Worm (Caenorhabditis elegans): ENCODE results near the gene F35F10.5.

DNA sequence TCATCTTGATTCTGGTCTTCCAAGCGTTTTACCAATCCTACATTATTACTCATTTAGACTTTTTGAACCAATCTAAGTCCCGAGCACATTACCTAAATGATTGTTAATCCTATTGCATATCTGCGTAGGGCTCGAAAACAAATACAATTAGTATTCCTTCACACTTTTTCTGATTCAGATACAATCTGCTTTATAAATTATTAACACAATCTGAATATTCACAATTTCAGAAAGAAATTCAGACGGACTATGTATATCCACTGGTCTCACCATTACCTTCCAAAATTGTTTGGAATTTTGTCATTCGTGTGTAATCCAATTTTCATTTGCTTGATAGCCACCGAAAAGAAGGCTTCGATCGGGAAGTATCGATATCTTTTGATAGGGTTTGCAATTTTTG, 43.6 kb upstream of the F35F10.5 start, which contains the start of gene srj-11:
- TF ChIP-seq hmg-4 (GFP tag; optimal IDR thresholded peaks at IDR 0.05) (no peak), ama-1 (optimal IDR thresholded peaks at IDR 0.05) (no peak), B0310.2 (tag; optimal IDR thresholded peaks at IDR 0.05) (no peak), flt-1 (GFP tag; IDR thresholded peaks at IDR 0.05) (no peak), pes-1 (GFP tag; IDR thresholded peaks at IDR 0.05) (no peak), sea-1 (GFP tag; conservative IDR thresholded peaks at IDR 0.05) (no peak), ets-7 (tag; optimal IDR thresholded peaks at IDR 0.05) (no peak), ceh-36 (tag; optimal IDR thresholded peaks at IDR 0.05) (no peak), scrt-1 (GFP tag; IDR thresholded peaks at IDR 0.05) (no peak), hnd-1 (tag; optimal IDR thresholded peaks at IDR 0.05) (no peak), ceh-13 (GFP tag; optimal IDR thresholded peaks at IDR 0.05) (no peak), aly-1 (tag; optimal IDR thresholded peaks at IDR 0.05) (no peak)
